Worm (Caenorhabditis elegans) whole organism, mixed stage, embryonic: ENCODE measurements around the gene vang-1.

Source experiments
- lin-13 ChIP-seq: fragments of 150-350 bp; optimal IDR thresholded peaks from 2 replicates; lab custom pipeline; 2014; ENCODE audit warnings: missing biosample characterization, missing genetic modification characterization
- nhr-237 ChIP-seq: fragments of 150-350 bp; optimal IDR thresholded peaks from 2 replicates; lab custom pipeline; 2014; ENCODE audit warnings: missing biosample characterization, missing genetic modification characterization

ce11 chrX:2837477-2837876 is 48.2 kb upstream of the vang-1 start:
- TF ChIP-seq lin-13 (tag; lab: Kevin White, UChicago) (no peak), nhr-237 (no peak)
